Fruit fly (Drosophila melanogaster): ENCODE results near the gene Ca-alpha1T.

The Ca-alpha1T gene

DNA sequence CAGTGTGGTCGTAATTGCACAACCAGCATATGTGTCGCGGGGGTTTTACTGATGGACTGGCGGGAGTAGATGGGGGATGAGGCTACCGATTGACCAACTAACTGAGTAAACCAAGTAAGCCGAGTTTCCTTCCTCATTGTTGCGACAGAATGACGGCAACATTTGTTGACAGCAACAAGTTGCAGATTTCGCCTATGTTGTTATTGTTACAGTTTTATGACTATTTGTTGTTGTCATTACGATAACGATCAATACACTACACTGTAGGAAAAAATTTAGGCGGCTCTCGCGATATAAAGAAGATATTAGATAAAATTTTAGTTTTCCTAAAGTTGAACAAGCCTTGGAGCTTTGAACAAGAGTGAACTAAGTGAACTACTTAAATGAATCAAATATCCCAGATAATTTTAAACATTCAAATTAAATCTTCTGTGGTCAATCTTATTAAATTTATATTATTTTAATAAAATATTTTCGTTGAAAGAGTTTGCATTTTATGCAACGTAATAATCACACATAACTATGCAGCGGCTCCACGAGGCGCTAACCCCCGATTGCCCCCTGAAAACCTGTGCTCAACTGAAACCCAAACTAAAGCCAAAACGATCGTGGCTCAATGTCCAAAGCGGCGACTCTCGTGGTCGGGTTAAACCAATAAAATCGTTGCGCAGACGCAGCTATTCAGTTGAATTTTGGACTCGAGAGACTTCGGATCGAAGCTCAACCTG, 124.8 kb downstream of the Ca-alpha1T start, which contains the start of gene CG5928 (continued):
- TF ChIP-seq CG12219 (GFP tag; optimal IDR thresholded peaks at IDR 0.05) (no peak), lola (GFP tag; optimal IDR thresholded peaks at IDR 0.05) (no peak), CG33557 (GFP tag; optimal IDR thresholded peaks at IDR 0.05) (no peak), Aef1 (GFP tag; IDR thresholded peaks at IDR 0.05) (no peak; the same call in 2 of the 3 replicates), hbn (GFP tag; IDR thresholded peaks at IDR 0.05; ENCODE audit: partially characterized antibody) (no peak), CG10543 (GFP tag; optimal IDR thresholded peaks at IDR 0.05) (no peak), Doc3 (GFP tag; IDR thresholded peaks at IDR 0.05; ENCODE audit: partially characterized antibody) (no peak), CTCF (GFP tag; optimal IDR thresholded peaks at IDR 0.05) (no peak), amos (GFP tag; IDR thresholded peaks at IDR 0.05; ENCODE audit: partially characterized antibody) (no peak), CG12071 (GFP tag; optimal IDR thresholded peaks at IDR 0.05) (no peak), CG8924 (tag; optimal IDR thresholded peaks at IDR 0.05) (peak; percentile 25), NK7.1 (GFP tag; optimal IDR thresholded peaks at IDR 0.05) (no peak), CG17359 (tag; optimal IDR thresholded peaks at IDR 0.05) (peak; percentile 63), maf-S (GFP tag; optimal IDR thresholded peaks at IDR 0.05) (no peak), slp2 (GFP tag; optimal IDR thresholded peaks at IDR 0.05) (no peak), chn (GFP tag; optimal IDR thresholded peaks at IDR 0.05) (no peak), CG30431 (GFP tag; optimal IDR thresholded peaks at IDR 0.05) (no peak), hb (GFP tag; IDR thresholded peaks at IDR 0.05; ENCODE audit: partially characterized antibody) (no peak), CG10321 (GFP tag; IDR thresholded peaks at IDR 0.05) (no peak), Atf6 (GFP tag; IDR thresholded peaks at IDR 0.05) (peak; percentile 21; the same call in 1 of the 2 replicates), CG11723 (GFP tag; optimal IDR thresholded peaks at IDR 0.05) (no peak), z (GFP tag; IDR thresholded peaks at IDR 0.05) (no peak), BtbVII (GFP tag; optimal IDR thresholded peaks at IDR 0.05) (peak; percentile 13), CrebB (tag; optimal IDR thresholded peaks at IDR 0.05) (no peak), CG10147 (GFP tag; optimal IDR thresholded peaks at IDR 0.05) (peak; percentile 47), lilli (GFP tag; optimal IDR thresholded peaks at IDR 0.05) (no peak), phol (tag; optimal IDR thresholded peaks at IDR 0.05) (peak; percentile 68), Asciz (GFP tag; optimal IDR thresholded peaks at IDR 0.05) (peak; percentile 17), CG11398 (GFP tag; optimal IDR thresholded peaks at IDR 0.05) (no peak), zfh2 (GFP tag; optimal IDR thresholded peaks at IDR 0.05) (no peak), fu2 (GFP tag; optimal IDR thresholded peaks at IDR 0.05) (no peak), grn (GFP tag; optimal IDR thresholded peaks at IDR 0.05) (no peak), Spps (tag; optimal IDR thresholded peaks at IDR 0.05) (no peak), sc (optimal IDR thresholded peaks at IDR 0.05) (no peak), sc (GFP tag; optimal IDR thresholded peaks at IDR 0.05) (no peak), Awh (GFP tag; IDR thresholded peaks at IDR 0.05) (no peak), CG1233 (GFP tag; optimal IDR thresholded peaks at IDR 0.05) (no peak), Xbp1 (GFP tag; optimal IDR thresholded peaks at IDR 0.05) (peak; percentile 25), ac (GFP tag; optimal IDR thresholded peaks at IDR 0.05) (no peak), Jarid2 (GFP tag; optimal IDR thresholded peaks at IDR 0.05) (no peak), grau (tag; optimal IDR thresholded peaks at IDR 0.05) (peak; percentile 48), Ssrp (tag; optimal IDR thresholded peaks at IDR 0.05) (no peak), run (tag; optimal IDR thresholded peaks at IDR 0.05) (no peak), eve (GFP tag; optimal IDR thresholded peaks at IDR 0.05) (no peak), nmo (GFP tag; optimal IDR thresholded peaks at IDR 0.05) (peak; percentile 42), CG18476 (GFP tag; optimal IDR thresholded peaks at IDR 0.05) (peak; percentile 13), CG31388 (GFP tag; optimal IDR thresholded peaks at IDR 0.05) (no peak), rib (GFP tag; IDR thresholded peaks at IDR 0.05) (no peak), pfk (GFP tag; optimal IDR thresholded peaks at IDR 0.05) (no peak), Ptx1 (GFP tag; IDR thresholded peaks at IDR 0.05) (peak; percentile 54)

Data from whole organism, embryonic.